Worm (Caenorhabditis elegans) whole organism, midembryonic: ENCODE data around the gene K08C7.4.

Source experiments
- T22C8.4 ChIP-seq: fragments of 200-800 bp; sonication (Bioruptor generic); IDR thresholded peaks from 2 replicates; pipeline ENCODE4 v1.3.6; 2022; ENCODE audit warnings: missing genetic modification characterization, missing compliant biosample characterization
- tab-1 ChIP-seq: fragments of 200-800 bp; sonication (Bioruptor generic); IDR thresholded peaks from 2 replicates; pipeline ENCODE4 v1.3.6; 2022; ENCODE audit warnings: missing genetic modification characterization, missing compliant biosample characterization
- ztf-29 ChIP-seq: fragments of 200-800 bp; sonication (Bioruptor generic); IDR thresholded peaks from 2 replicates; pipeline ENCODE4 v1.3.6; 2022; ENCODE audit warnings: missing genetic modification reagents, missing genetic modification characterization, missing compliant biosample characterization

DNA sequence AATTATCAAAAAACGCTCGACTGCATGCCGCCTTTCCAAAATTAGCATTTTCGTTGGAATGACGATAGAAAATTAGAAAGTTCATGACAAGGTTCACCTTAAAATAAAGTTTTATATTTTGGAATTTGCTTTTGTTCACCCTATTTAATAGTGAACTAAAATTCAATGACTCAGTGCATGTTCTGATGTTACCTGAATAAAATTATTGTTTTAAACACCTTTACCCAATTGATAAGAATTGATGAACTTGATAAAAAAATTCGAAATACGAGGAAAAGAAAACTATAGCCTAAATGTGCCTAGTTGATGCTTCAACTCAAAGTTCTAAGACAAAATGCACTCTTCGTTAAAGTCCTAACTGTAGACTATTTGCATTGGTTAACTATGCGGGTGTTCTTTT is 19.2 kb downstream of the K08C7.4 start:
- TF ChIP-seq tab-1 (GFP tag; lab: Robert Waterston, UW) (no peak), ztf-29 (GFP tag; lab: Robert Waterston, UW) (no peak), T22C8.4 (GFP tag; lab: Robert Waterston, UW) (no peak)
